Fruit fly (Drosophila melanogaster): ENCODE results near the gene Scsalpha2.

The Scsalpha2 gene

DNA sequence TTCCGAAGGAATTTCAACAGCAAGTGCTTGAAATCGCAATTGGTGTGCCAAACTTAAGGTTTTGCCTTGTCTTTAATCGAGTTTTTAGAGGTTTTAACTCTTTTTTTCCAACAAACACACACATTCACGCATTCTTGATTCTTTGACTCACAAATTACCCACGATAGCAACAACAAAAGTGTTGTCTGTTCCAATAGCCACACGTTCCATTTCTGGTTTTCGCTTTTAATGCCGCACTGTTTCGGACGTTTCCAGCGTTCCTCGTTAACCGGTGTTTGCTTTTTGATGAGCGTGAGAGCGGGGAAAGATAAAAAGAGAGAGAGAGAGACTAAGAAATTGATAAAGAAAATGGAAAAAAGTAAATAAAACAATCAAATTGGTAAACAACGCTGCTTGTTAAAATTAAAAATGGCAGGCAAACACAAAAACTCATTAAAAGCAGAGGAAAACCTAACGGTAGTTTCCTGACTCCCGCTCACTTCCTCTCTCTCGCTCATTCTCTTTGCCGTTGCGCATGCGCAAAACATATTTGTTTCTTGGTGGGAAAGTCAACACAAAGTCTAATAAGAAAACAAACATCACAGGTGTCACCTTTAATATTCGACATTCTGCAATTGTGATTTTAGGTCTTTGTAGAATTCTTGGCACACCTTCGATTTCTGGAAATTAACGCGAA is 1.1 kb upstream of the Scsalpha2 start (continued):
- TF ChIP-seq E2f1 (GFP tag; IDR thresholded peaks at IDR 0.05) (no peak; the same call in 1 of the 2 replicates), CG2129 (GFP tag; IDR thresholded peaks at IDR 0.05; ENCODE audit: partially characterized antibody) (no peak), shn (GFP tag; optimal IDR thresholded peaks at IDR 0.05) (peak; percentile 53), CG3065 (GFP tag; optimal IDR thresholded peaks at IDR 0.05) (no peak), CG15269 (tag; optimal IDR thresholded peaks at IDR 0.05) (peak; percentile 21), CG5953 (GFP tag; IDR thresholded peaks at IDR 0.05) (peak; percentile 39; the same call in 1 of the 2 replicates), Sox102F (GFP tag; optimal IDR thresholded peaks at IDR 0.05) (peak; percentile 64), nmo (GFP tag; optimal IDR thresholded peaks at IDR 0.05) (no peak), CG11247 (GFP tag; IDR thresholded peaks at IDR 0.05) (peak; percentile 34; the same call in 1 of the 2 replicates), CG2678 (tag; optimal IDR thresholded peaks at IDR 0.05) (peak; percentile 71), mld (GFP tag; IDR thresholded peaks at IDR 0.05; ENCODE audit: partially characterized antibody) (no peak), CG7928 (GFP tag; optimal IDR thresholded peaks at IDR 0.05) (no peak), CG1832 (GFP tag; optimal IDR thresholded peaks at IDR 0.05) (no peak), CG30431 (GFP tag; optimal IDR thresholded peaks at IDR 0.05) (peak; percentile 33), CG14667 (GFP tag; IDR thresholded peaks at IDR 0.05) (no peak), CG17186 (GFP tag; optimal IDR thresholded peaks at IDR 0.05) (peak; percentile 55), CG4707 (GFP tag; optimal IDR thresholded peaks at IDR 0.05) (peak; percentile 81), Lim3 (GFP tag; IDR thresholded peaks at IDR 0.05) (no peak), repo (GFP tag; optimal IDR thresholded peaks at IDR 0.05) (peak; percentile 60), CG4854 (GFP tag; optimal IDR thresholded peaks at IDR 0.05) (peak; percentile 68), NK7.1 (GFP tag; optimal IDR thresholded peaks at IDR 0.05) (peak; percentile 53), CG3838 (GFP tag; optimal IDR thresholded peaks at IDR 0.05) (peak; percentile 61), eyg (GFP tag; optimal IDR thresholded peaks at IDR 0.05) (peak; percentile 58), CG10979 (tag; optimal IDR thresholded peaks at IDR 0.05) (peak; percentile 58), CG11504 (tag; optimal IDR thresholded peaks at IDR 0.05) (peak; percentile 55), bigmax (GFP tag; optimal IDR thresholded peaks at IDR 0.05) (peak; percentile 35), CG7839 (tag; optimal IDR thresholded peaks at IDR 0.05) (peak; percentile 29), gsb (GFP tag; IDR thresholded peaks at IDR 0.05) (no peak), CG4730 (GFP tag; IDR thresholded peaks at IDR 0.05) (no peak), pb (GFP tag; optimal IDR thresholded peaks at IDR 0.05) (peak; percentile 47), CG34224 (GFP tag; IDR thresholded peaks at IDR 0.05; ENCODE audit: partially characterized antibody) (0 out of 3 replicates have a peak, but pooled peaks have one; percentile 11), CG13894 (tag; optimal IDR thresholded peaks at IDR 0.05) (no peak), aop (GFP tag; IDR thresholded peaks at IDR 0.05) (no peak), CG10366 (GFP tag; IDR thresholded peaks at IDR 0.05) (no peak), B-H1 (GFP tag; IDR thresholded peaks at IDR 0.05) (no peak), Ravus (GFP tag; IDR thresholded peaks at IDR 0.05) (no peak), ato (GFP tag; IDR thresholded peaks at IDR 0.05; ENCODE audit: partially characterized antibody) (no peak), Xrp1 (GFP tag; IDR thresholded peaks at IDR 0.05) (peak; percentile 69), CG16815 (GFP tag; optimal IDR thresholded peaks at IDR 0.05) (no peak), CG10209 (GFP tag; optimal IDR thresholded peaks at IDR 0.05) (peak; percentile 85), unc-4 (GFP tag; IDR thresholded peaks at IDR 0.05; ENCODE audit: partially characterized antibody) (no peak), pho (GFP tag; optimal IDR thresholded peaks at IDR 0.05) (no peak), bcd (GFP tag; optimal IDR thresholded peaks at IDR 0.05) (peak; percentile 64), fd102C (GFP tag; optimal IDR thresholded peaks at IDR 0.05) (peak; percentile 69), CrebB (tag; optimal IDR thresholded peaks at IDR 0.05) (peak; percentile 82), CG17359 (tag; optimal IDR thresholded peaks at IDR 0.05) (peak; percentile 74), Aef1 (GFP tag; IDR thresholded peaks at IDR 0.05) (no peak), HLHmδ (GFP tag; optimal IDR thresholded peaks at IDR 0.05) (no peak), dysf (GFP tag; IDR thresholded peaks at IDR 0.05) (0 out of 3 replicates have a peak, but pooled peaks have one; percentile 21)

Measured in whole organism, embryonic.